Worm (Caenorhabditis elegans) whole organism, L1 larva: ENCODE data around the gene msp-36.

Experiments
- C04F5.9 ChIP-seq: sonication (generic microtip); optimal IDR thresholded peaks from 2 replicates; lab custom pipeline; 2016; ENCODE audit warnings: missing genetic modification characterization, missing compliant biosample characterization
- dsc-1 ChIP-seq: sonication (generic microtip); optimal IDR thresholded peaks from 2 replicates; lab custom pipeline; 2016; ENCODE audit warnings: mild to moderate bottlenecking, missing genetic modification characterization, missing compliant biosample characterization
- mef-2 ChIP-seq: fragments of 150-350 bp; optimal IDR thresholded peaks from 2 replicates; lab custom pipeline; 2014; ENCODE audit warnings: missing biosample characterization, missing genetic modification characterization
- pag-3 ChIP-seq: sonication (generic microtip); optimal IDR thresholded peaks from 2 replicates; lab custom pipeline; 2017; ENCODE audit warnings: missing genetic modification characterization, mild to moderate bottlenecking, missing compliant biosample characterization, antibody characterized with exemption, borderline replicate concordance; ENCODE audit not compliant: insufficient read depth

DNA sequence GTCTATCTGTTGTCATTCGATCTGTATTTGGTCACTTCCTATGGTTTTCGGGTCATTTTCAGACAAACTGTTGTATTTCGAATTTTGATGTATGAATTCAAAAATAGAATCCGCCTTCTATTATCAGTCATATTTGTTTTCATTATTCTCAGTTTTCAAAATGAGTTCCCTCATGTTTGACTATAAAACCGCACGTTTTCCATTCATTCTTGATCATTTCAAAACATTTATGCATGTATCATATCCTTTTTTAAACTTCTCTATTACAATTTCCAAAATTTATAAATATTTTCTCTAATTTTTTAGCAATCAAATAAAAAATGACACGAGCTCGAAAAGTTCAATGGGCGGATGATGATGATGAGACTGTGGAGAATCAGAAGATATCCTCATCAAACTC, 42.6 kb downstream of the msp-36 start, which contains the start of gene K08F4.12:
- no peak for TF ChIP-seq C04F5.9 (tag; lab: Kevin White, UChicago)
- TF ChIP-seq mef-2 (tag; lab: Kevin White, UChicago), result no peak
- no peak for TF ChIP-seq dsc-1 (tag; lab: Kevin White, UChicago)
- no peak for TF ChIP-seq pag-3 (tag; lab: Kevin White, UChicago)
